Worm (Caenorhabditis elegans) whole organism, L4 larva: ENCODE results near the gene tre-2.

Source experiments
- F10B5.3 ChIP-seq: sonication (generic microtip); optimal IDR thresholded peaks from 2 replicates; lab custom pipeline; 2016; ENCODE audit warnings: mild to moderate bottlenecking, missing genetic modification characterization, missing compliant biosample characterization
- F44E2.7 ChIP-seq: fragments of 200-800 bp; sonication (Bioruptor generic); IDR thresholded peaks from 2 replicates; pipeline ENCODE4 v2.1.2; 2022; ENCODE audit warnings: missing genetic modification characterization, missing compliant biosample characterization
- Y5F2A.4 ChIP-seq: fragments of 200-800 bp; sonication (Bioruptor generic); optimal IDR thresholded peaks from 2 replicates; lab custom pipeline; 2018; ENCODE audit warnings: mild to moderate bottlenecking, missing genetic modification characterization, missing compliant biosample characterization
- Y75B8A.6 ChIP-seq: fragments of 200-800 bp; sonication (Bioruptor generic); IDR thresholded peaks from 2 replicates; pipeline ENCODE4 v1.3.6; 2022; ENCODE audit warnings: missing genetic modification reagents, missing genetic modification characterization, missing compliant biosample characterization
- ZK337.2 ChIP-seq: fragments of 200-800 bp; sonication (Bioruptor generic); IDR thresholded peaks from 2 replicates; pipeline ENCODE4 v1.3.6; 2022; ENCODE audit warnings: missing genetic modification reagents, missing genetic modification characterization, missing compliant biosample characterization
- ZK546.5 ChIP-seq, 2 experiments: sonication (generic microtip); optimal IDR thresholded peaks; 2 replicates each; lab custom pipeline; 2017; ENCODE audit warnings: missing biosample characterization in 2 of 2, missing genetic modification characterization in 2 of 2
- aha-1 ChIP-seq: fragments of 150-350 bp; peaks from one replicate; lab custom pipeline; 2014; ENCODE audit warnings: missing biosample characterization, missing genetic modification characterization
- ama-1 ChIP-seq: fragments of 150-350 bp; optimal IDR thresholded peaks from 2 replicates; lab custom pipeline; 2014; ENCODE audit warnings: inconsistent platforms, mixed read lengths
- arid-1 ChIP-seq: fragments of 200-800 bp; sonication (Bioruptor generic); conservative IDR thresholded peaks from 2 replicates; pipeline ENCODE4 v1.3.6; 2022; ENCODE audit warnings: missing genetic modification reagents, missing genetic modification characterization, missing compliant biosample characterization
- ceh-20 ChIP-seq: fragments of 200-800 bp; sonication (Bioruptor generic); IDR thresholded peaks from 2 replicates; pipeline ENCODE4 v1.3.6; 2022; ENCODE audit warnings: missing genetic modification reagents, missing genetic modification characterization, missing compliant biosample characterization
- ces-1 ChIP-seq: fragments of 150-350 bp; sonication (generic microtip); optimal IDR thresholded peaks from 4 replicates; lab custom pipeline; 2014; ENCODE audit warnings: missing biosample characterization, missing genetic modification reagents, missing genetic modification characterization
- cey-2 ChIP-seq: sonication (generic microtip); optimal IDR thresholded peaks from 3 replicates; lab custom pipeline; 2017; ENCODE audit warnings: missing genetic modification characterization, mild to moderate bottlenecking, missing compliant biosample characterization, antibody characterized with exemption, borderline replicate concordance; ENCODE audit not compliant: insufficient read depth
- ctbp-1 ChIP-seq: fragments of 200-800 bp; sonication (Bioruptor generic); IDR thresholded peaks from 2 replicates; pipeline ENCODE4 v1.3.6; 2022; ENCODE audit warnings: missing genetic modification reagents, missing genetic modification characterization, missing compliant biosample characterization
- daf-16 ChIP-seq, 3 experiments: sonication (generic microtip); optimal IDR thresholded peaks; 2 replicates each; lab custom pipeline; 2016 to 2017; ENCODE audit warnings: missing genetic modification characterization in 3 of 3, missing genetic modification reagents in 3 of 3, mild to moderate bottlenecking in 2 of 3, missing compliant biosample characterization in 2 of 3, missing biosample characterization in 1 of 3, moderate library complexity in 1 of 3
- daf-8 ChIP-seq: fragments of 200-800 bp; sonication (Bioruptor generic); IDR thresholded peaks from 2 replicates; pipeline ENCODE4 v1.3.6; 2022; ENCODE audit warnings: missing genetic modification characterization, missing compliant biosample characterization
- dpl-1 ChIP-seq: fragments of 150-350 bp; optimal IDR thresholded peaks from 2 replicates; lab custom pipeline; 2014; ENCODE audit warnings: missing biosample characterization, missing genetic modification reagents, missing genetic modification characterization
- dve-1 ChIP-seq: sonication (generic microtip); optimal IDR thresholded peaks from 2 replicates; lab custom pipeline; 2017; ENCODE audit warnings: antibody characterized with exemption, mild to moderate bottlenecking, missing genetic modification characterization, missing compliant biosample characterization; ENCODE audit not compliant: insufficient read depth
- egl-43 ChIP-seq: fragments of 200-800 bp; sonication (Bioruptor generic); IDR thresholded peaks from 2 replicates; pipeline ENCODE4 v1.3.6; 2022; ENCODE audit warnings: missing genetic modification reagents, missing genetic modification characterization, missing compliant biosample characterization
- lim-7 ChIP-seq: fragments of 200-800 bp; sonication (Bioruptor generic); IDR thresholded peaks from 2 replicates; pipeline ENCODE4 v1.3.6; 2022; ENCODE audit warnings: missing genetic modification characterization, missing compliant biosample characterization
- lin-1 ChIP-seq: fragments of 200-800 bp; sonication (Bioruptor generic); IDR thresholded peaks from 2 replicates; pipeline ENCODE4 v1.3.6; 2022; ENCODE audit warnings: missing genetic modification reagents, missing genetic modification characterization, missing compliant biosample characterization
- lin-15B ChIP-seq: fragments of 150-350 bp; sonication (generic microtip); optimal IDR thresholded peaks from 3 replicates; lab custom pipeline; 2014; ENCODE audit warnings: missing biosample characterization, missing genetic modification characterization
- lin-39 ChIP-seq: fragments of 150-350 bp; optimal IDR thresholded peaks from 2 replicates; lab custom pipeline; 2014; ENCODE audit warnings: missing biosample characterization, missing genetic modification reagents, missing genetic modification characterization
- lsy-2 ChIP-seq, 2 experiments: fragments of 150-350 bp in 1 of 2; sonication (generic microtip) in 1 of 2; optimal IDR thresholded peaks; 2 replicates each; lab custom pipeline; 2014 to 2017; ENCODE audit warnings: missing biosample characterization in 2 of 2, missing genetic modification characterization in 2 of 2
- madf-5 ChIP-seq, 2 experiments: fragments of 200-800 bp; sonication (Bioruptor generic); IDR thresholded peaks; 2 replicates each; pipeline ENCODE4 v1.3.6; 2022; ENCODE audit warnings: missing compliant biosample characterization in 2 of 2, missing genetic modification characterization in 2 of 2
- madf-9 ChIP-seq: fragments of 200-800 bp; sonication (Bioruptor generic); conservative IDR thresholded peaks from 2 replicates; pipeline ENCODE4 v1.3.6; 2022; ENCODE audit warnings: missing genetic modification reagents, missing genetic modification characterization, missing compliant biosample characterization
- mdl-1 ChIP-seq, 2 experiments: fragments of 150-350 bp in 1 of 2; sonication (generic microtip) in 1 of 2; optimal IDR thresholded peaks; 2 replicates each; lab custom pipeline; 2014 to 2017; ENCODE audit warnings: missing biosample characterization in 2 of 2, missing genetic modification characterization in 2 of 2
- mes-2 ChIP-seq: sonication (generic microtip); optimal IDR thresholded peaks from 2 replicates; lab custom pipeline; 2016; ENCODE audit warnings: missing genotype, mild to moderate bottlenecking, missing genetic modification characterization, missing compliant biosample characterization; ENCODE audit not compliant: poor library complexity, severe bottlenecking
- mxl-3 ChIP-seq: fragments of 200-800 bp; sonication (Bioruptor generic); optimal IDR thresholded peaks from 2 replicates; lab custom pipeline; 2018; ENCODE audit warnings: mild to moderate bottlenecking, missing genetic modification characterization, missing compliant biosample characterization
- nhr-237 ChIP-seq: sonication (generic microtip); optimal IDR thresholded peaks from 2 replicates; lab custom pipeline; 2017; ENCODE audit warnings: missing biosample characterization, missing genetic modification characterization
- nhr-25 ChIP-seq: sonication (generic microtip); optimal IDR thresholded peaks from 2 replicates; lab custom pipeline; 2017; ENCODE audit warnings: missing genetic modification characterization, mild to moderate bottlenecking, missing compliant biosample characterization, antibody characterized with exemption, moderate library complexity, borderline replicate concordance; ENCODE audit not compliant: insufficient read depth
- nhr-6 ChIP-seq: fragments of 150-350 bp; optimal IDR thresholded peaks from 2 replicates; lab custom pipeline; 2014; ENCODE audit warnings: missing biosample characterization, missing genetic modification characterization
- rbr-2 ChIP-seq: sonication (generic microtip); optimal IDR thresholded peaks from 2 replicates; lab custom pipeline; 2016; ENCODE audit warnings: missing genotype, missing genetic modification characterization, missing compliant biosample characterization
- snpc-1.2 ChIP-seq: fragments of 200-800 bp; sonication (Bioruptor generic); IDR thresholded peaks from 2 replicates; pipeline ENCODE4 v1.3.6; 2022; ENCODE audit warnings: missing genetic modification reagents, missing genetic modification characterization, missing compliant biosample characterization
- snpc-4 ChIP-seq: fragments of 150-350 bp; optimal IDR thresholded peaks from 2 replicates; lab custom pipeline; 2014; ENCODE audit warnings: missing biosample characterization, missing genetic modification characterization
- unc-130 ChIP-seq: sonication (generic microtip); optimal IDR thresholded peaks from 2 replicates; lab custom pipeline; 2016; ENCODE audit warnings: missing genetic modification reagents, missing genetic modification characterization, missing compliant biosample characterization
- unc-39 ChIP-seq: sonication (generic microtip); optimal IDR thresholded peaks from 2 replicates; lab custom pipeline; 2017; ENCODE audit warnings: missing biosample characterization, missing genetic modification characterization
- unc-62 ChIP-seq, 3 experiments: fragments of 150-350 bp in 1 of 3; sonication (generic microtip); optimal IDR thresholded peaks in 2 of 3; peaks in 1 of 3; 1 replicate in 1 of 3; 2 replicates in 2 of 3; lab custom pipeline; 2014 to 2017; ENCODE audit warnings: missing biosample characterization in 3 of 3, missing genetic modification characterization in 3 of 3, missing genetic modification reagents in 3 of 3, missing genotype in 1 of 3
- zag-1 ChIP-seq: fragments of 150-350 bp; optimal IDR thresholded peaks from 2 replicates; lab custom pipeline; 2014; ENCODE audit warnings: missing biosample characterization, missing genetic modification characterization
- zip-11 ChIP-seq: fragments of 200-800 bp; sonication (Bioruptor generic); IDR thresholded peaks from 2 replicates; pipeline ENCODE4 v1.3.6; 2022; ENCODE audit warnings: missing genetic modification characterization, missing compliant biosample characterization

tre-2 gene

DNA sequence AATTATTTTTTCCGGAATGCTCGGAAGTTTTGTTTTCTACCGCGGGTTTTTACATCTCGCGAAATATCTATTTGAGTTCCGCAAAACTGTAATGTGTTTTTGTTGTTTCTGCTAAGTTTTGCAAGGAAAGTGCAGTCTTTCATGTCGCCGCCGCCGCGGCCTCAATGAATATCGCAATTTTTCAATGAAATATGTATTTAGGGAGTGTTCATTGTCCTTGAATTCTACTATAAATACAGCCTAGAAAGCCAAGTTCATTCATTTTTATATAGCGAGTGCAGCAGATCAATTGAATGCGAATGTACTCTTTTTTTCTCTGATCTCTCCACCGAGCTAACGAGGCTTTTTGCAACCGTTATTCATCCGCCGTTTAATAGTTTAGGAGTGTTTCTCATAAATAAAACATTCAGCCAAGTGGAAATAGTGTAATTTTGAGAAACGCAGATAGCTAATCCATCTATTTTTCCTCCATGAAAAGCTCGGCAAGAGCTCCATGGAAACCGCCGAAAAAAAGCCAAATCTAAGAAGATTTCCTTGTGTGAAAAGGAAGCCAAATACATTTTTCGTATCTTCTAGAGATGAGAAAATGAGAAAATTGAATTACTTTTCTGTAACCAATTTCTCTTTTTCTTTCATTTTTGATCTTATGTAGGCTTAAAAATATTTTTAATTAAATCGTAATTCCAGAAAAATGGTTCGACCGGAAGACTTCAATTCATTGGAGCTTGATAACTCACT, 29.8 kb upstream of the tre-2 start, which contains the start of gene T22D1.3 (continued):
- no peak for TF ChIP-seq unc-39 (tag; lab: Kevin White, UChicago)
- no peak for TF ChIP-seq rbr-2
- TF ChIP-seq ceh-20 (GFP tag; lab: Robert Waterston, UW): no peak
- no peak for TF ChIP-seq madf-5 (GFP tag; IDR thresholded peaks at IDR 0.05; lab: Robert Waterston, UW)
- TF ChIP-seq snpc-4: no peak
- no peak for TF ChIP-seq arid-1
- no peak for TF ChIP-seq daf-8
- no peak for TF ChIP-seq zag-1 (tag; lab: Kevin White, UChicago)
- TF ChIP-seq madf-9 (GFP tag; lab: Robert Waterston, UW): no peak
- TF ChIP-seq nhr-25 (tag; lab: Kevin White, UChicago): no peak
- TF ChIP-seq lin-1 (GFP tag; lab: Robert Waterston, UW): no peak
- TF ChIP-seq mxl-3 (GFP tag; lab: Kevin White, UChicago): no peak
- peak; percentile 28 for TF ChIP-seq ama-1
- TF ChIP-seq ces-1 (GFP tag; lab: Kevin White, UChicago): no peak
- TF ChIP-seq snpc-1.2: peak; percentile 59
- TF ChIP-seq Y75B8A.6 (GFP tag; lab: Robert Waterston, UW): no peak
- TF ChIP-seq lin-39 (tag; lab: Kevin White, UChicago): no peak
- no peak for TF ChIP-seq lin-15B (tag; lab: Kevin White, UChicago)
- peak in 1 of 2 experiments; percentile 15 for TF ChIP-seq lsy-2 (tag; optimal IDR thresholded peaks at IDR 0.05; lab: Kevin White, UChicago)
- no peak for TF ChIP-seq aha-1
- no peak for TF ChIP-seq ctbp-1 (GFP tag; lab: Robert Waterston, UW)
- no peak for TF ChIP-seq F44E2.7 (GFP tag; lab: Robert Waterston, UW)
- no peak for TF ChIP-seq mdl-1 (tag; optimal IDR thresholded peaks at IDR 0.05; lab: Kevin White, UChicago)
- no peak for TF ChIP-seq ZK546.5 (tag; optimal IDR thresholded peaks at IDR 0.05; lab: Kevin White, UChicago)
- no peak for TF ChIP-seq nhr-237
- TF ChIP-seq, all 104 proteins: peak for 8

ce11 chrIV:6909863-6910733, 26.9 kb upstream of the tre-2 start, which contains the start of the genes rpn-1 and ribo-1:
Gene rpn-1 (minus strand): TSS chrIV:6909913.
Gene ribo-1 (plus strand): TSS chrIV:6910683.
- TF ChIP-seq Y5F2A.4 (no peak), madf-9 (GFP tag; lab: Robert Waterston, UW) (no peak), unc-62 (GFP tag; optimal IDR thresholded peaks at IDR 0.05 in 1 of 2; lab: Kevin White, UChicago) (peak in 1 of 2 experiments; percentile 19), unc-62 (tag; optimal IDR thresholded peaks at IDR 0.05; lab: Kevin White, UChicago) (no peak), ZK546.5 (tag; optimal IDR thresholded peaks at IDR 0.05; lab: Kevin White, UChicago) (no peak), unc-130 (GFP tag; lab: Kevin White, UChicago) (peak; percentile 53), egl-43 (no peak), F10B5.3 (tag; lab: Kevin White, UChicago) (no peak), ZK337.2 (no peak), aha-1 (peak; percentile 88), nhr-6 (tag; lab: Kevin White, UChicago) (peak; percentile 15), dpl-1 (GFP tag; lab: Kevin White, UChicago) (peak; percentile 57), lim-7 (GFP tag; lab: Robert Waterston, UW) (no peak), zip-11 (no peak), lin-39 (tag; lab: Kevin White, UChicago) (no peak), mes-2 (tag; lab: Kevin White, UChicago) (peak; percentile 39), cey-2 (no peak), daf-16 (GFP tag; optimal IDR thresholded peaks at IDR 0.05; lab: Kevin White, UChicago) (no peak), daf-16 (tag; optimal IDR thresholded peaks at IDR 0.05; lab: Kevin White, UChicago) (peak; percentile 25), dve-1 (tag; lab: Kevin White, UChicago) (peak; percentile 9), lsy-2 (tag; optimal IDR thresholded peaks at IDR 0.05; lab: Kevin White, UChicago) (peak in 1 of 2 experiments; percentile 64), ceh-20 (GFP tag; lab: Robert Waterston, UW) (no peak)
